Worm (Caenorhabditis elegans): ENCODE data around the gene tofu-2.

The tofu-2 gene

DNA sequence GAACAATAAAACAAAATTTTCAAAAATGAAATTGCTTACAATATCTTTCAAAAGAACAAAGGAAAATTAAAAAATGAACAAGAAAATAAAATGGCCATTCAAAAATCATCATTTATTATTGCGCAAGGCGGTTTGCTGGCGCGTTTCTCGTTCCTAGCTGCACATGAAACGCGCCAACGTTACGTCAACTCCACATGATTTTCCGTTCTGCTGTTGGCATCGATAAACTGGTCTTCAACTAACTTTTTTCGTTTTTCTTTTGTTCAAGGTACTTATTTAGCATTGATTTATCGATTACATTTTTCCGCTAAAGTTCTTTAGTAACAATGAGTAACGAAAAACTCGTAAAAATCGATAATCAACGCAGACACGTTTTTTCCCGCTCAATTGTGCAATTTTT is 9.3 kb upstream of the tofu-2 start, which contains the start of the genes Y57E12AL.6 and Y57E12AL.1 (continued):
- TF ChIP-seq F33H1.4 (GFP tag; IDR thresholded peaks at IDR 0.05) (peak; percentile 55; the same call in 1 of the 2 replicates), attf-6 (GFP tag; IDR thresholded peaks at IDR 0.05) (no peak), unc-62 (GFP tag; optimal IDR thresholded peaks at IDR 0.05) (no peak), Y95B8A.8 (GFP tag; IDR thresholded peaks at IDR 0.05) (no peak), K12H6.12 (tag; optimal IDR thresholded peaks at IDR 0.05) (peak; percentile 52), B0019.2 (GFP tag; conservative IDR thresholded peaks at IDR 0.05) (no peak), snpc-1.1 (tag; optimal IDR thresholded peaks at IDR 0.05; ENCODE audit: insufficient read depth) (peak; percentile 71), ztf-3 (GFP tag; optimal IDR thresholded peaks at IDR 0.05) (no peak), mxl-1 (tag; optimal IDR thresholded peaks at IDR 0.05) (no peak), egl-18 (GFP tag; IDR thresholded peaks at IDR 0.05) (no peak), athp-1 (tag; optimal IDR thresholded peaks at IDR 0.05) (peak; percentile 33), nhr-120 (GFP tag; IDR thresholded peaks at IDR 0.05) (no peak), lsl-1 (GFP tag; optimal IDR thresholded peaks at IDR 0.05) (peak; percentile 56), ztf-25 (GFP tag; IDR thresholded peaks at IDR 0.05) (no peak), tbp1 (GFP tag; optimal IDR thresholded peaks at IDR 0.05) (peak; percentile 46), B0261.1 (tag; optimal IDR thresholded peaks at IDR 0.05) (no peak), tbx-9 (tag; optimal IDR thresholded peaks at IDR 0.05; ENCODE audit: borderline replicate concordance) (no peak), ceh-91 (GFP tag; IDR thresholded peaks at IDR 0.05) (no peak), atf-7 (tag; optimal IDR thresholded peaks at IDR 0.05) (peak; percentile 33), dpl-1 (GFP tag; optimal IDR thresholded peaks at IDR 0.05) (peak; percentile 45), rpc-1 (optimal IDR thresholded peaks at IDR 0.05) (no peak), rpc-1 (tag; optimal IDR thresholded peaks at IDR 0.05) (no peak), madf-10 (tag; optimal IDR thresholded peaks at IDR 0.05) (peak; percentile 49), lin-35 (GFP tag; optimal IDR thresholded peaks at IDR 0.05) (peak; percentile 54 to 81 (median 55)), attf-5 (GFP tag; optimal IDR thresholded peaks at IDR 0.05) (peak; percentile 84), fkh-3 (tag; optimal IDR thresholded peaks at IDR 0.05) (no peak), ets-4 (GFP tag; optimal IDR thresholded peaks at IDR 0.05) (no peak), lag-1 (GFP tag; IDR thresholded peaks at IDR 0.05) (no peak), bed-2 (GFP tag; IDR thresholded peaks at IDR 0.05) (no peak), lin-40 (tag; optimal IDR thresholded peaks at IDR 0.05) (peak; percentile 87), cebp-1 (GFP tag; IDR thresholded peaks at IDR 0.05) (0 out of 2 replicates have a peak, but pooled peaks have one; percentile 37), cebp-1 (tag; optimal IDR thresholded peaks at IDR 0.05) (peak; percentile 85), F57C9.4 (tag; optimal IDR thresholded peaks at IDR 0.05) (no peak), rec-8 (tag; optimal IDR thresholded peaks at IDR 0.05) (no peak), Y79H2A.3 (GFP tag; conservative IDR thresholded peaks at IDR 0.05) (no peak), ztf-6 (GFP tag; IDR thresholded peaks at IDR 0.05) (no peak), repo-1 (tag; optimal IDR thresholded peaks at IDR 0.05) (peak; percentile 48), unc-130 (GFP tag; optimal IDR thresholded peaks at IDR 0.05) (no peak), nhr-80 (tag; optimal IDR thresholded peaks at IDR 0.05) (peak; percentile 63), hmg-1.2 (GFP tag; IDR thresholded peaks at IDR 0.05) (peak; percentile 43; the same call in 1 of the 2 replicates), efl-1 (GFP tag; optimal IDR thresholded peaks at IDR 0.05) (peak; percentile 55), F22D6.2 (tag; optimal IDR thresholded peaks at IDR 0.05) (no peak), snpc-3.4 (tag; optimal IDR thresholded peaks at IDR 0.05) (peak; percentile 89), ama-1 (optimal IDR thresholded peaks at IDR 0.05) (no peak), ama-1 (GFP tag; optimal IDR thresholded peaks at IDR 0.05) (no peak), pha-4 (tag; optimal IDR thresholded peaks at IDR 0.05) (peak; percentile 38), let-607 (tag; optimal IDR thresholded peaks at IDR 0.05) (peak; percentile 33 to 82), ceh-100 (GFP tag; IDR thresholded peaks at IDR 0.05) (0 out of 2 replicates have a peak, but pooled peaks have one; percentile 11), aptf-3 (GFP tag; IDR thresholded peaks at IDR 0.05) (no peak), snpc-1.3 (tag; optimal IDR thresholded peaks at IDR 0.05; ENCODE audit: insufficient read depth) (peak; percentile 25)

Data from whole organism, young adult.